Fruit fly (Drosophila melanogaster) whole organism, embryonic: ENCODE data around the gene Ctr1A.

Source experiments
- Antp ChIP-seq: fragments of 200-800 bp; sonication (Bioruptor generic); optimal IDR thresholded peaks from 3 replicates; lab custom pipeline; 2016; ENCODE audit warnings: missing biosample characterization, missing genetic modification characterization
- Atf6 ChIP-seq: fragments of 200-800 bp; sonication (Bioruptor generic); IDR thresholded peaks from 2 replicates; pipeline ENCODE4 v1.3.6; 2022; ENCODE audit warnings: missing biosample characterization, missing genetic modification characterization
- Bgb ChIP-seq: fragments of 200-800 bp; sonication (Bioruptor generic); IDR thresholded peaks from 2 replicates; pipeline ENCODE4 v1.3.6; 2022; ENCODE audit warnings: missing biosample characterization, missing genetic modification characterization; ENCODE audit not compliant: partially characterized antibody
- CG10147 ChIP-seq: fragments of 200-800 bp; sonication (Bioruptor generic); optimal IDR thresholded peaks from 2 replicates; lab custom pipeline; 2019; ENCODE audit warnings: missing biosample characterization, mild to moderate bottlenecking, missing genetic modification characterization, moderate library complexity
- CG10431 ChIP-seq: fragments of 200-800 bp; sonication (Bioruptor generic); optimal IDR thresholded peaks from 3 replicates; lab custom pipeline; 2018; ENCODE audit warnings: missing biosample characterization, mild to moderate bottlenecking, missing genetic modification characterization
- CG10543 ChIP-seq: fragments of 200-800 bp; sonication (Bioruptor generic); optimal IDR thresholded peaks from 3 replicates; lab custom pipeline; 2017; ENCODE audit warnings: missing biosample characterization, mild to moderate bottlenecking, missing genetic modification characterization, moderate library complexity
- CG11504 ChIP-seq: fragments of 200-800 bp; sonication (Bioruptor generic); optimal IDR thresholded peaks from 3 replicates; lab custom pipeline; 2019; ENCODE audit warnings: missing biosample characterization, mild to moderate bottlenecking, missing genetic modification characterization, moderate library complexity
- CG11723 ChIP-seq: fragments of 200-800 bp; sonication (Bioruptor generic); optimal IDR thresholded peaks from 2 replicates; lab custom pipeline; 2017; ENCODE audit warnings: missing biosample characterization, mild to moderate bottlenecking, missing genetic modification characterization
- CG12219 ChIP-seq: fragments of 200-800 bp; sonication (Bioruptor generic); optimal IDR thresholded peaks from 3 replicates; lab custom pipeline; 2018; ENCODE audit warnings: missing biosample characterization, mild to moderate bottlenecking, missing genetic modification characterization
- CG12769 ChIP-seq: fragments of 200-800 bp; sonication (Bioruptor generic); optimal IDR thresholded peaks from 2 replicates; lab custom pipeline; 2019; ENCODE audit warnings: missing biosample characterization, mild to moderate bottlenecking, missing genetic modification characterization, moderate library complexity
- CG13123 ChIP-seq: fragments of 200-800 bp; sonication (Bioruptor generic); optimal IDR thresholded peaks from 2 replicates; lab custom pipeline; 2016; ENCODE audit warnings: missing biosample characterization, missing genetic modification characterization
- CG13424 ChIP-seq: fragments of 200-800 bp; sonication (Bioruptor generic); optimal IDR thresholded peaks from 2 replicates; lab custom pipeline; 2019; ENCODE audit warnings: missing biosample characterization, mild to moderate bottlenecking, missing genetic modification characterization, moderate library complexity
- CG15011 ChIP-seq: fragments of 200-800 bp; sonication (Bioruptor generic); optimal IDR thresholded peaks from 3 replicates; lab custom pipeline; 2018; ENCODE audit warnings: missing biosample characterization, mild to moderate bottlenecking, missing genetic modification characterization
- CG15269 ChIP-seq: fragments of 200-800 bp; sonication (Bioruptor generic); optimal IDR thresholded peaks from 2 replicates; lab custom pipeline; 2018; ENCODE audit warnings: missing biosample characterization, mild to moderate bottlenecking, missing genetic modification characterization, moderate library complexity
- CG16813 ChIP-seq: fragments of 200-800 bp; sonication (Bioruptor generic); IDR thresholded peaks from 3 replicates; pipeline ENCODE4 v1.3.6; 2022; ENCODE audit warnings: missing biosample characterization, missing genetic modification characterization; ENCODE audit not compliant: partially characterized antibody
- CG17186 ChIP-seq: fragments of 200-800 bp; sonication (Bioruptor generic); optimal IDR thresholded peaks from 3 replicates; lab custom pipeline; 2017; ENCODE audit warnings: missing biosample characterization, missing genetic modification reagents, missing genetic modification characterization
- CG17568 ChIP-seq: fragments of 200-800 bp; sonication (Bioruptor generic); optimal IDR thresholded peaks from 2 replicates; lab custom pipeline; 2018; ENCODE audit warnings: missing biosample characterization, mild to moderate bottlenecking, missing genetic modification characterization, moderate library complexity
- CG18011 ChIP-seq: fragments of 200-800 bp; sonication (Bioruptor generic); optimal IDR thresholded peaks from 2 replicates; lab custom pipeline; 2017; ENCODE audit warnings: missing biosample characterization, missing genetic modification characterization, mild to moderate bottlenecking, moderate library complexity, missing genotype
- CG33213 ChIP-seq: fragments of 200-800 bp; sonication (Bioruptor generic); optimal IDR thresholded peaks from 3 replicates; lab custom pipeline; 2016; ENCODE audit warnings: missing biosample characterization, missing genetic modification characterization
- CG34224 ChIP-seq: fragments of 200-800 bp; sonication (Bioruptor generic); IDR thresholded peaks from 3 replicates; pipeline ENCODE4 v1.3.6; 2022; ENCODE audit warnings: missing biosample characterization, missing genetic modification characterization; ENCODE audit not compliant: partially characterized antibody
- CG4854 ChIP-seq: fragments of 200-800 bp; sonication (Bioruptor generic); optimal IDR thresholded peaks from 2 replicates; lab custom pipeline; 2016; ENCODE audit warnings: missing biosample characterization, missing genetic modification characterization, inconsistent platforms
- CG6175 ChIP-seq: fragments of 200-800 bp; sonication (Bioruptor generic); IDR thresholded peaks from 3 replicates; pipeline ENCODE4 v1.3.6; 2022; ENCODE audit warnings: missing biosample characterization, missing genetic modification characterization
- CG7357 ChIP-seq: fragments of 200-800 bp; sonication (Bioruptor generic); IDR thresholded peaks from 3 replicates; pipeline ENCODE4 v1.3.6; 2022; ENCODE audit warnings: missing biosample characterization, missing genetic modification characterization
- CG8765 ChIP-seq: fragments of 200-800 bp; sonication (Bioruptor generic); IDR thresholded peaks from 2 replicates; pipeline ENCODE4 v1.3.6; 2022; ENCODE audit warnings: missing biosample characterization, missing genetic modification characterization
- CG9437 ChIP-seq: fragments of 200-800 bp; sonication (Bioruptor generic); optimal IDR thresholded peaks from 2 replicates; lab custom pipeline; 2018; ENCODE audit warnings: missing biosample characterization, mild to moderate bottlenecking, missing genetic modification characterization
- CG9876 ChIP-seq: fragments of 200-800 bp; sonication (Bioruptor generic); optimal IDR thresholded peaks from 2 replicates; lab custom pipeline; 2016; ENCODE audit warnings: missing biosample characterization, missing genetic modification characterization
- D19B ChIP-seq: fragments of 200-800 bp; sonication (Bioruptor generic); optimal IDR thresholded peaks from 2 replicates; lab custom pipeline; 2017; ENCODE audit warnings: missing biosample characterization, mild to moderate bottlenecking, missing genetic modification characterization
- ERR ChIP-seq: fragments of 200-800 bp; sonication (Bioruptor generic); optimal IDR thresholded peaks from 2 replicates; lab custom pipeline; 2016; ENCODE audit warnings: missing biosample characterization, missing genetic modification characterization
- Ets65A ChIP-seq: fragments of 200-800 bp; sonication (Bioruptor generic); peaks from one replicate; lab custom pipeline; 2016; ENCODE audit warnings: missing biosample characterization, missing genetic modification characterization
- Hr3 ChIP-seq: fragments of 200-800 bp; sonication (Bioruptor generic); optimal IDR thresholded peaks from 3 replicates; lab custom pipeline; 2016; ENCODE audit warnings: missing biosample characterization, missing genetic modification characterization
- Myb ChIP-seq: fragments of 200-800 bp; sonication (Bioruptor generic); optimal IDR thresholded peaks from 2 replicates; lab custom pipeline; 2016; ENCODE audit warnings: missing biosample characterization, missing genetic modification characterization
- Scr ChIP-seq: fragments of 200-800 bp; sonication (Bioruptor generic); IDR thresholded peaks from 2 replicates; pipeline ENCODE4 v1.3.6; 2022; ENCODE audit warnings: missing biosample characterization, missing genetic modification characterization; ENCODE audit not compliant: partially characterized antibody
- Sox102F ChIP-seq: fragments of 200-800 bp; sonication (Bioruptor generic); optimal IDR thresholded peaks from 2 replicates; lab custom pipeline; 2018; ENCODE audit warnings: missing biosample characterization, mild to moderate bottlenecking, missing genetic modification characterization, moderate library complexity
- Trl ChIP-seq, 3 experiments: fragments of >200 bp in 2 of 3; fragments of 200-800 bp in 1 of 3; sonication (Bioruptor generic) in 1 of 3; optimal IDR thresholded peaks; 2 replicates in 1 of 3; 3 replicates in 2 of 3; lab custom pipeline; 2016 to 2017; ENCODE audit warnings: missing biosample characterization in 1 of 3, missing genetic modification characterization in 1 of 3
- al ChIP-seq: fragments of 200-800 bp; sonication (Bioruptor generic); IDR thresholded peaks from 2 replicates; pipeline ENCODE4 v1.3.6; 2022; ENCODE audit warnings: missing biosample characterization, missing genetic modification characterization
- amos ChIP-seq: fragments of 200-800 bp; sonication (Bioruptor generic); IDR thresholded peaks from 2 replicates; pipeline ENCODE4 v1.3.6; 2022; ENCODE audit warnings: missing biosample characterization, missing genetic modification characterization; ENCODE audit not compliant: partially characterized antibody
- ato ChIP-seq: fragments of 200-800 bp; sonication (Bioruptor generic); IDR thresholded peaks from 2 replicates; pipeline ENCODE4 v1.3.6; 2022; ENCODE audit warnings: missing biosample characterization, missing genetic modification characterization; ENCODE audit not compliant: partially characterized antibody
- bowl ChIP-seq: fragments of 200-800 bp; sonication (Bioruptor generic); IDR thresholded peaks from 2 replicates; pipeline ENCODE4 v1.3.6; 2022; ENCODE audit warnings: missing biosample characterization, missing genetic modification characterization
- corto ChIP-seq: fragments of 200-800 bp; sonication (Bioruptor generic); optimal IDR thresholded peaks from 2 replicates; lab custom pipeline; 2016; ENCODE audit warnings: missing biosample characterization, mild to moderate bottlenecking, missing genetic modification characterization, moderate library complexity
- lola ChIP-seq, 3 experiments: fragments of >200 bp in 2 of 3; fragments of 200-800 bp in 1 of 3; sonication (Bioruptor generic) in 1 of 3; optimal IDR thresholded peaks; 2 replicates each; lab custom pipeline; 2017 to 2019; ENCODE audit warnings: missing biosample characterization in 3 of 3, missing genetic modification characterization in 3 of 3, mild to moderate bottlenecking in 1 of 3, moderate library complexity in 1 of 3
- nau ChIP-seq: fragments of 200-800 bp; sonication (Bioruptor generic); optimal IDR thresholded peaks from 3 replicates; lab custom pipeline; 2017; ENCODE audit warnings: missing biosample characterization, mild to moderate bottlenecking, missing genetic modification characterization, missing genetic modification reagents
- nerfin-2 ChIP-seq: fragments of 200-800 bp; sonication (Bioruptor generic); IDR thresholded peaks from 2 replicates; pipeline ENCODE4 v1.3.6; 2022; ENCODE audit warnings: missing biosample characterization, missing genetic modification characterization; ENCODE audit not compliant: partially characterized antibody
- p53 ChIP-seq: fragments of 200-800 bp; sonication (Bioruptor generic); optimal IDR thresholded peaks from 2 replicates; lab custom pipeline; 2016; ENCODE audit warnings: missing biosample characterization, missing genetic modification characterization
- pho ChIP-seq: fragments of 200-800 bp; sonication (Bioruptor generic); optimal IDR thresholded peaks from 2 replicates; lab custom pipeline; 2016; ENCODE audit warnings: missing biosample characterization, missing genetic modification characterization
- pzg ChIP-seq: fragments of 200-800 bp; sonication (Bioruptor generic); optimal IDR thresholded peaks from 3 replicates; lab custom pipeline; 2018; ENCODE audit warnings: missing biosample characterization, mild to moderate bottlenecking, missing genetic modification characterization, moderate library complexity
- slbo ChIP-seq: fragments of 200-800 bp; sonication (Bioruptor generic); IDR thresholded peaks from 2 replicates; pipeline ENCODE4 v1.3.6; 2022; ENCODE audit warnings: missing biosample characterization, missing genetic modification characterization
- tx ChIP-seq: fragments of 200-800 bp; sonication (Bioruptor generic); optimal IDR thresholded peaks from 2 replicates; lab custom pipeline; 2016; ENCODE audit warnings: missing biosample characterization, missing genetic modification characterization
- unc-4 ChIP-seq: fragments of 200-800 bp; sonication (Bioruptor generic); IDR thresholded peaks from 2 replicates; pipeline ENCODE4 v1.3.6; 2022; ENCODE audit warnings: missing biosample characterization, missing genetic modification characterization; ENCODE audit not compliant: partially characterized antibody

Gene Ctr1A

DNA sequence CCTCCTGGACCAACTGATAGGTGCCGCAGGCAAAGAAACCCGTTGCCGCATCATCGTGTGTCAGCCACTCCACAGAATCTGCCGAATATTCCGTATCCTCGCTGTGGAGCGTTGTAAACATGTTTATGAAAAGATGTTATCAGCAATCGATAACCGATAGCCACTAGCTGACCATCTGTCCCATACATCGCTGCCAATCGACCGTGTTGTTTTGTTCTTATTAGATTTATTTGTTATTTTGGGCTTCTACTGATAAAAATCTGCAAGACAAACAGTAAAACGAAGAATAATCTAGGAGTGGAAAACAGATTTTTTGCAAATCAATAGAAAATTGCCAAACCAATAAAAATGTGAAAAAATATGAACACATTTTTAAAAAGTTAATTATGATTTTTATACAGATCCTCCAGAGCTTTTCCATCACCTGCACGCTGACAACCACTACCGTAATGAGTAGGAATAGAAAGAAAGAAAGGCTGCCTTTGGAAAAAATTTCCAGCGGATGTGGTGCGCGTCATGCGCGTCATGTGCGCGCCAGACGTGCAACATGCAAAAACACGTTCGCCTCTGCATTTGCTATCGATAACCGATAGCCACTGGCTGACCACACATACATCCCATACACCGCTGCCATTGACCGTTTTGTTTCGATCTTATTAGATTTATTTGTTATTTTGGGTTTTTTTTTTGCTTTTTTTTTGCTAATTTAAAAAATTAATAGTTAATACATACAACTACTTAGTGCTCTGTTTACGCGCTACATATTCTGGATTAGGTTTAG lies 27.4 kb downstream of the Ctr1A start, which contains the start of gene CG3184 (continued):
- TF ChIP-seq Scr (GFP tag; lab: Robert Waterston, UW) (peak; percentile 54), nerfin-2 (GFP tag; lab: Robert Waterston, UW) (peak; percentile 67; the same call in 1 of the 2 replicates), CG15269 (tag; lab: Kevin White, UChicago) (no peak), Ets65A (GFP tag; lab: Kevin White, UChicago) (no peak), CG6175 (no peak), pzg (GFP tag; lab: Kevin White, UChicago) (peak; percentile 2), CG9437 (GFP tag; lab: Kevin White, UChicago) (no peak), p53 (peak; percentile 90), CG15011 (GFP tag; lab: Kevin White, UChicago) (no peak), amos (GFP tag; lab: Robert Waterston, UW) (peak; percentile 35; the same call in 1 of the 2 replicates), CG33213 (no peak), CG17186 (GFP tag; lab: Kevin White, UChicago) (no peak), bowl (no peak), Atf6 (GFP tag; lab: Robert Waterston, UW) (no peak), Hr3 (GFP tag; lab: Kevin White, UChicago) (no peak), tx (GFP tag; lab: Kevin White, UChicago) (no peak), CG18011 (no peak), CG10147 (GFP tag; lab: Kevin White, UChicago) (no peak), CG10543 (GFP tag; lab: Kevin White, UChicago) (no peak), CG4854 (no peak), al (GFP tag; lab: Robert Waterston, UW) (no peak), CG12219 (GFP tag; lab: Kevin White, UChicago) (no peak), corto (GFP tag; lab: Kevin White, UChicago) (no peak), Antp (GFP tag; lab: Kevin White, UChicago) (no peak), Trl (optimal IDR thresholded peaks at IDR 0.05; lab: Kevin White, UChicago) (no peak), Trl (GFP tag; optimal IDR thresholded peaks at IDR 0.05; lab: Kevin White, UChicago) (no peak), ato (GFP tag; lab: Robert Waterston, UW) (peak; percentile 72), CG34224 (GFP tag; lab: Robert Waterston, UW) (no peak), CG10431 (GFP tag; lab: Kevin White, UChicago) (no peak), slbo (no peak), CG8765 (no peak), lola (GFP tag; optimal IDR thresholded peaks at IDR 0.05; lab: Kevin White, UChicago) (no peak), CG7357 (GFP tag; lab: Robert Waterston, UW) (no peak), CG11723 (GFP tag; lab: Kevin White, UChicago) (no peak), CG17568 (GFP tag; lab: Kevin White, UChicago) (no peak), nau (GFP tag; lab: Kevin White, UChicago) (no peak), unc-4 (GFP tag; lab: Robert Waterston, UW) (no peak), Myb (GFP tag; lab: Kevin White, UChicago) (peak; percentile 40), CG13123 (GFP tag; lab: Kevin White, UChicago) (no peak), Sox102F (no peak), CG16813 (GFP tag; lab: Robert Waterston, UW) (peak; percentile 45; the same call in 2 of the 3 replicates), pho (GFP tag; lab: Kevin White, UChicago) (no peak), CG11504 (tag; lab: Kevin White, UChicago) (no peak), CG9876 (no peak), Bgb (0 out of 2 replicates have a peak, but pooled peaks have one; percentile 31), ERR (GFP tag; lab: Kevin White, UChicago) (no peak), CG12769 (tag; lab: Kevin White, UChicago) (no peak), CG13424 (tag; lab: Kevin White, UChicago) (no peak), D19B (GFP tag; lab: Kevin White, UChicago) (no peak)
